Worm (Caenorhabditis elegans): ENCODE measurements around the gene C32C4.3.

C32C4.3 gene

ce11 chrV:10677459-10677858, 30.5 kb upstream of the C32C4.3 start:
- TF ChIP-seq M03D4.4 (tag; optimal IDR thresholded peaks at IDR 0.05) (no peak), nhr-2 (tag; optimal IDR thresholded peaks at IDR 0.05) (no peak), ces-1 (GFP tag; optimal IDR thresholded peaks at IDR 0.05) (peak; percentile 8), nhr-12 (tag; optimal IDR thresholded peaks at IDR 0.05) (no peak), unc-62 (GFP tag; optimal IDR thresholded peaks at IDR 0.05) (no peak)

- TF ChIP-seq snpc-4 (tag; optimal IDR thresholded peaks at IDR 0.05) (no peak), ceh-83 (GFP tag; optimal IDR thresholded peaks at IDR 0.05) (no peak), blmp-1 (tag; optimal IDR thresholded peaks at IDR 0.05) (no peak), bed-3 (GFP tag; optimal IDR thresholded peaks at IDR 0.05) (no peak), ces-1 (GFP tag; optimal IDR thresholded peaks at IDR 0.05) (peak; percentile 81), ham-2 (GFP tag; optimal IDR thresholded peaks at IDR 0.05) (no peak)
Measured at ce11 chrV:10675978-10676377, 29.0 kb upstream of the C32C4.3 start.

DNA sequence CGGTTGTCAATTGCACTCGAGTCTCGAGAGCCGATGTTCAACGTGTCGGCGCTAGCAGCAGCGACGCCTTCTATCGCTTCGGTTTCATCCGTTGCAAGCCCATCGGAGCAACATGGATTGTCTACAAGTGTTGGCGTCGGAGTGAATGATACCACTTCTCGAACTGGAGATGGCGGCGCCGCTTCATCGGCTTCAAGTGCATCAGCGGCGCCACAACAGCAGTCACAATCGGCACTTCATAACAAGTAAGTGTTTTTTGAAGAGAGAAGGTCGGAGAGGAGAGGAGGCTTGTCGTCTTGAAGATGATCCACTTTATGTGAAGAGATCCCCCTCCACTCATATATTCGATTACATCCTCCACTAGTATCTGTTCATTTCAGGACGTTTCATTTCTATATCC, 25.7 kb upstream of the C32C4.3 start:
- TF ChIP-seq ces-1 (GFP tag; optimal IDR thresholded peaks at IDR 0.05) (peak; percentile 2), sptf-1 (tag; optimal IDR thresholded peaks at IDR 0.05) (no peak)

- TF ChIP-seq mab-5 (tag; optimal IDR thresholded peaks at IDR 0.05): no peak
Measured at ce11 chrV:10671618-10672017, 24.7 kb upstream of the C32C4.3 start, which contains the start of gene ceh-22. ceh-22 (plus strand) TSS chrV:10671918.

ce11 chrV:10670817-10671216, 23.9 kb upstream of the C32C4.3 start:
- TF ChIP-seq mep-1 (tag; optimal IDR thresholded peaks at IDR 0.05) (no peak), nhr-2 (tag; optimal IDR thresholded peaks at IDR 0.05) (peak; percentile 51)

DNA sequence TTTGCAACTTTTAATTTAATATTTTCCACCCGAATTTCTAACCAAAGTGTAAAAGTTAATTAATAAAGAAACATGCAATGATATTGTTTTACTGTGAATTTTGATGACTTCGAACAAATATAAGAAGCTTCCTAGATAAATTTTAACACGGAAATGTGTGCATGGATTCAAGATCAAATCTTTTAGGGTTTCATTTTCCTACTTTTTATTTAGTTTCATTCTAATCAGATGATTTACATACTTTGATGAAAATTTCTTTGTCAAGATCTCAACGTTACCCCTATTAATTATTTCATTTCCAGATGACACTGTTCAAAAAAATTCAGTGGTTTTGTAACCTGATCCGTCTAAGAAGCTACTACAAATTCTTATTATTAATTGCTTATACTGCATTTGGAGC, 20.3 kb upstream of the C32C4.3 start, which contains the start of gene twk-12:
Gene twk-12, plus strand, starts transcription at position 301 of the 400 bp plus-strand sequence.
- TF ChIP-seq ceh-43 (GFP tag; optimal IDR thresholded peaks at IDR 0.05) (no peak), drap-1 (GFP tag; optimal IDR thresholded peaks at IDR 0.05) (no peak), blmp-1 (tag; optimal IDR thresholded peaks at IDR 0.05) (no peak), lin-32 (GFP tag; optimal IDR thresholded peaks at IDR 0.05) (no peak), hlh-1 (tag; optimal IDR thresholded peaks at IDR 0.05) (no peak), zip-8 (tag; optimal IDR thresholded peaks at IDR 0.05) (no peak), unc-62 (GFP tag; optimal IDR thresholded peaks at IDR 0.05) (no peak), lsy-2 (tag; optimal IDR thresholded peaks at IDR 0.05) (no peak), elt-3 (tag; optimal IDR thresholded peaks at IDR 0.05) (no peak), nhr-2 (tag; optimal IDR thresholded peaks at IDR 0.05) (no peak), unc-39 (tag; optimal IDR thresholded peaks at IDR 0.05) (no peak), ztf-11 (tag; optimal IDR thresholded peaks at IDR 0.05) (no peak), nhr-76 (tag; optimal IDR thresholded peaks at IDR 0.05) (no peak), tbx-8 (GFP tag; optimal IDR thresholded peaks at IDR 0.05) (no peak), nhr-237 (tag; optimal IDR thresholded peaks at IDR 0.05) (no peak), ces-1 (GFP tag; optimal IDR thresholded peaks at IDR 0.05) (no peak)

ce11 chrV:10664271-10664670, 17.3 kb upstream of the C32C4.3 start:
- TF ChIP-seq nhr-76 (tag; optimal IDR thresholded peaks at IDR 0.05) (no peak), sptf-1 (tag; optimal IDR thresholded peaks at IDR 0.05) (no peak), mab-5 (tag; optimal IDR thresholded peaks at IDR 0.05) (no peak), lin-32 (GFP tag; optimal IDR thresholded peaks at IDR 0.05) (no peak), mep-1 (tag; optimal IDR thresholded peaks at IDR 0.05) (no peak), tbx-8 (GFP tag; optimal IDR thresholded peaks at IDR 0.05) (no peak), bed-3 (GFP tag; optimal IDR thresholded peaks at IDR 0.05) (no peak), unc-120 (tag; optimal IDR thresholded peaks at IDR 0.05; ENCODE audit: poor library complexity, severe bottlenecking) (no peak), elt-1 (tag; optimal IDR thresholded peaks at IDR 0.05; ENCODE audit: borderline replicate concordance, insufficient read depth) (no peak), hlh-1 (tag; optimal IDR thresholded peaks at IDR 0.05) (no peak), ceh-39 (tag; optimal IDR thresholded peaks at IDR 0.05) (no peak), snpc-4 (tag; optimal IDR thresholded peaks at IDR 0.05) (no peak), flh-1 (GFP tag; optimal IDR thresholded peaks at IDR 0.05) (no peak), nhr-28 (tag; optimal IDR thresholded peaks at IDR 0.05) (no peak), ham-2 (GFP tag; optimal IDR thresholded peaks at IDR 0.05) (no peak), sem-2 (GFP tag; optimal IDR thresholded peaks at IDR 0.05) (no peak), nhr-237 (tag; optimal IDR thresholded peaks at IDR 0.05) (no peak)
